Fruit fly (Drosophila melanogaster) whole organism, wandering third instar larva: Measurements from ENCODE around the gene bgm.

Experiments used
- Abd-B ChIP-seq: fragments of >200 bp; optimal IDR thresholded peaks from 2 replicates; lab custom pipeline; 2017; ENCODE audit warnings: missing biosample characterization, missing genetic modification characterization
- CG32264 ChIP-seq: fragments of 200-800 bp; sonication (Bioruptor generic); optimal IDR thresholded peaks from 2 replicates; lab custom pipeline; 2016; ENCODE audit warnings: missing biosample characterization, missing genetic modification characterization
- CG9705 ChIP-seq: fragments of 200-800 bp; sonication (Bioruptor generic); optimal IDR thresholded peaks from 2 replicates; lab custom pipeline; 2018; ENCODE audit warnings: missing biosample characterization, mild to moderate bottlenecking, missing genetic modification characterization
- CrebA ChIP-seq: fragments of 200-800 bp; sonication (Bioruptor generic); optimal IDR thresholded peaks from 2 replicates; lab custom pipeline; 2016; ENCODE audit warnings: missing biosample characterization, mild to moderate bottlenecking, missing genetic modification characterization, borderline replicate concordance
- Dfd ChIP-seq: fragments of >200 bp; optimal IDR thresholded peaks from 2 replicates; lab custom pipeline; 2017; ENCODE audit warnings: missing biosample characterization, missing genetic modification characterization
- GATAd ChIP-seq: sonication (Bioruptor generic); optimal IDR thresholded peaks from 2 replicates; lab custom pipeline; 2016; ENCODE audit warnings: missing biosample characterization, missing genetic modification characterization
- HLH106 ChIP-seq: fragments of 200-800 bp; optimal IDR thresholded peaks from 3 replicates; lab custom pipeline; 2019; ENCODE audit warnings: missing biosample characterization, mild to moderate bottlenecking, missing genetic modification characterization, moderate library complexity
- Hnf4 ChIP-seq: fragments of 200-800 bp; sonication (Bioruptor generic); optimal IDR thresholded peaks from 2 replicates; lab custom pipeline; 2016; ENCODE audit warnings: missing biosample characterization, mild to moderate bottlenecking, missing genetic modification characterization
- Jra ChIP-seq: sonication (Bioruptor generic); optimal IDR thresholded peaks from 2 replicates; lab custom pipeline; 2016; ENCODE audit warnings: missing biosample characterization, missing genetic modification characterization
- Mio ChIP-seq: sonication (Bioruptor generic); optimal IDR thresholded peaks from 2 replicates; lab custom pipeline; 2016; ENCODE audit warnings: missing biosample characterization, missing genetic modification characterization
- Myc ChIP-seq: fragments of >200 bp; optimal IDR thresholded peaks from 2 replicates; lab custom pipeline; 2017
- N ChIP-seq: fragments of >200 bp; optimal IDR thresholded peaks from 2 replicates; lab custom pipeline; 2018; ENCODE audit warnings: missing biosample characterization, missing external identifiers, missing genetic modification characterization
- Rel ChIP-seq, 2 experiments: fragments of 200-800 bp; sonication (Bioruptor generic) in 1 of 2; optimal IDR thresholded peaks; 2 replicates in 1 of 2; 3 replicates in 1 of 2; lab custom pipeline; 2016 to 2019; ENCODE audit warnings: mild to moderate bottlenecking in 2 of 2, missing biosample characterization in 2 of 2, missing genetic modification characterization in 2 of 2, moderate library complexity in 1 of 2
- Vsx2 ChIP-seq: fragments of 200-300, 225-300 bp; sonication (Bioruptor generic); optimal IDR thresholded peaks from 2 replicates; lab custom pipeline; 2018; ENCODE audit warnings: missing biosample characterization, missing genetic modification characterization; ENCODE audit not compliant: partially characterized antibody
- br ChIP-seq: fragments of 200-800 bp; sonication (Bioruptor generic); optimal IDR thresholded peaks from 2 replicates; lab custom pipeline; 2016; ENCODE audit warnings: missing biosample characterization, missing genetic modification characterization
- brk ChIP-seq: fragments of 200-800 bp; sonication (Bioruptor generic); optimal IDR thresholded peaks from 2 replicates; lab custom pipeline; 2016; ENCODE audit warnings: missing biosample characterization, mild to moderate bottlenecking, missing genetic modification characterization
- dmrt93B ChIP-seq: fragments of 200-800 bp; sonication (Bioruptor generic); optimal IDR thresholded peaks from 2 replicates; lab custom pipeline; 2018; ENCODE audit warnings: missing biosample characterization, mild to moderate bottlenecking, missing genetic modification characterization
- ey ChIP-seq: fragments of 200-800 bp; sonication (Bioruptor generic); optimal IDR thresholded peaks from 2 replicates; lab custom pipeline; 2016; ENCODE audit warnings: missing biosample characterization, missing genetic modification characterization
- foxo ChIP-seq, 2 experiments: fragments of 200-800 bp; sonication (Bioruptor generic); optimal IDR thresholded peaks; 2 replicates in 1 of 2; 3 replicates in 1 of 2; lab custom pipeline; 2016 to 2017; ENCODE audit warnings: missing biosample characterization in 2 of 2, missing genetic modification characterization in 2 of 2
- fru ChIP-seq: fragments of 200-800 bp; sonication (Bioruptor generic); optimal IDR thresholded peaks from 3 replicates; lab custom pipeline; 2016; ENCODE audit warnings: missing biosample characterization, mild to moderate bottlenecking, missing genetic modification characterization
- lola ChIP-seq: fragments of >200 bp; optimal IDR thresholded peaks from 2 replicates; lab custom pipeline; 2017; ENCODE audit warnings: missing biosample characterization, missing genetic modification characterization
- pan ChIP-seq: fragments of >200 bp; optimal IDR thresholded peaks from 2 replicates; lab custom pipeline; 2017
- psq ChIP-seq: fragments of 200-800 bp; sonication (Bioruptor generic); optimal IDR thresholded peaks from 3 replicates; lab custom pipeline; 2017; ENCODE audit warnings: missing biosample characterization, mild to moderate bottlenecking, missing genetic modification characterization, moderate library complexity
- rgr ChIP-seq: fragments of 200-800 bp; sonication (Bioruptor generic); optimal IDR thresholded peaks from 3 replicates; lab custom pipeline; 2016; ENCODE audit warnings: missing biosample characterization, mild to moderate bottlenecking, missing genetic modification characterization
- sv ChIP-seq: fragments of 200-800 bp; sonication (Bioruptor generic); optimal IDR thresholded peaks from 3 replicates; lab custom pipeline; 2016; ENCODE audit warnings: missing biosample characterization, missing genetic modification characterization
- tai ChIP-seq: sonication (Bioruptor generic); optimal IDR thresholded peaks from 2 replicates; lab custom pipeline; 2016; ENCODE audit warnings: missing biosample characterization, missing genetic modification characterization
- woc ChIP-seq: sonication (Bioruptor generic); optimal IDR thresholded peaks from 2 replicates; lab custom pipeline; 2016; ENCODE audit warnings: missing biosample characterization, mild to moderate bottlenecking, missing genetic modification characterization

Gene bgm

DNA sequence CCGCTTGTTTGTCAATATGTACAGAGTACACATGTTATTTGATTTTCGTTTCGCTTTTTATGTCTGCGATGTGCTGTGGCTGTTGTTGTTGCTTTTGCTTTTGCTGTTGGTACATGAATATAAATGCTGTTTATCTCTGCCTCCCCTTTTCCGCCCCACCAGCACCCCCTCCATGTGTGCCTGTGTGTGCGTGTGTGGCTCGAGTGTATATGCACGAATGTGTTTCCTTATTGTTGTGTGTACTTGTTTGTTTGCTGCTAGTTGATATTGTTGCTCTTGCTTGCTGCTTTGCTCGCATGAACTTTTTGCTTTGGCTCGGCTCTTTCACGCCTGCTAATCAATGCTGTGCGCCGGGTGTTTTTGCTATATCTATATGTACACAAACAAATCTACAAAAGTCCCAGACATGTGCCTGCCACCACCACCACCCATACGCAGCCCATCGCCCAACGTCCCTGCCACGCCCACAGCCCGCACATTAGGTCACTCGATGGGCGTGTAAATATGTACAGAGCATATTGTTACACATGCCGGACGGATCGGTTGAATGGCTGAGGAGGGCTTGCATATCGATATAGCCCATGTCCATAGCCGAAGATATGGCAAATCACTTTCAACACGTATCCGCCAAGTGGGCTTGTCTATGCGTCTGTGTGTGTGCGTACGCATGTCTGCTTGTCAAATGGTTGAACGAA is 11.4 kb downstream of the bgm start (continued):
- TF ChIP-seq N (no peak), woc (GFP tag; lab: Kevin White, UChicago) (no peak), GATAd (GFP tag; lab: Kevin White, UChicago) (peak; percentile 85), Jra (GFP tag; lab: Kevin White, UChicago) (peak; percentile 95), sv (GFP tag; lab: Kevin White, UChicago) (peak; percentile 99), brk (peak; percentile 79), CG32264 (GFP tag; lab: Kevin White, UChicago) (peak; percentile 82), Hnf4 (GFP tag; lab: Kevin White, UChicago) (peak; percentile 96), Myc (lab: Kevin White, UChicago) (no peak), pan (lab: Kevin White, UChicago) (no peak), Rel (GFP tag; optimal IDR thresholded peaks at IDR 0.05; lab: Kevin White, UChicago) (peak; percentile 47), Rel (tag; optimal IDR thresholded peaks at IDR 0.05; lab: Kevin White, UChicago) (peak; percentile 75), tai (GFP tag; lab: Kevin White, UChicago) (peak; percentile 96), CG9705 (GFP tag; lab: Kevin White, UChicago) (peak; percentile 94), Dfd (GFP tag; lab: Kevin White, UChicago) (no peak)

dm6 chr2L:14024746-14025105 is 11.9 kb downstream of the bgm start:
- no peak for TF ChIP-seq lola (GFP tag; lab: Kevin White, UChicago)

dm6 chr2L:14025485-14025933 is 12.7 kb downstream of the bgm start:
- TF ChIP-seq Vsx2 = peak; percentile 38
- TF ChIP-seq Abd-B = no peak
- no peak for TF ChIP-seq N

DNA sequence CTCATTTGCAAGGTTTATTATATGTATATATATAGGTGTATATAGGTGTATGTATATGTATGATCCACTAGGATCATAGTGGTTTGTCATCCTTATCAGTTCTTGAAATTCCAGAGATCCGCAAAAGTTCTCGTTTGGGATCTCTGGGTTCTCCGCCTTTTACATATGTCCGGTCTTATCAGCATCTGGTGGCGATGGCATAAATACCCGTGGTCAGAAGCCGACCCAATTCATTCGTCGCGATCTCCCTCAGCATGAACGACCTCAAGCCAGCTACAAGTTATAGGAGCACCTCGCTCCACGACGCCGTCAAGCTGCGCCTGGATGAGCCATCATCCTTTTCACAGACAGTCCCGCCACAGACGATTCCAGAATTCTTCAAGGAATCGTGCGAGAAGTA is 14.0 kb downstream of the bgm start, which contains the start of gene hll:
Gene hll, plus strand, starts transcription at position 224 of the 400 bp plus-strand sequence.
- TF ChIP-seq rgr (GFP tag; lab: Kevin White, UChicago) (no peak), ey (GFP tag; lab: Kevin White, UChicago) (no peak), tai (GFP tag; lab: Kevin White, UChicago) (no peak), Jra (GFP tag; lab: Kevin White, UChicago) (no peak), Hnf4 (GFP tag; lab: Kevin White, UChicago) (no peak)

- TF ChIP-seq Mio (GFP tag; lab: Kevin White, UChicago) (no peak), Rel (GFP tag; optimal IDR thresholded peaks at IDR 0.05; lab: Kevin White, UChicago) (no peak), Rel (tag; optimal IDR thresholded peaks at IDR 0.05; lab: Kevin White, UChicago) (no peak), pan (lab: Kevin White, UChicago) (no peak), fru (GFP tag; lab: Kevin White, UChicago) (no peak), psq (no peak), foxo (GFP tag; optimal IDR thresholded peaks at IDR 0.05; lab: Kevin White, UChicago) (no peak), dmrt93B (GFP tag; lab: Kevin White, UChicago) (no peak), HLH106 (tag; lab: Kevin White, UChicago) (no peak)
- TF ChIP-seq, all 38 proteins: peak for 0
Observed at dm6 chr2L:14029235-14029634, 16.4 kb downstream of the bgm start.

DNA sequence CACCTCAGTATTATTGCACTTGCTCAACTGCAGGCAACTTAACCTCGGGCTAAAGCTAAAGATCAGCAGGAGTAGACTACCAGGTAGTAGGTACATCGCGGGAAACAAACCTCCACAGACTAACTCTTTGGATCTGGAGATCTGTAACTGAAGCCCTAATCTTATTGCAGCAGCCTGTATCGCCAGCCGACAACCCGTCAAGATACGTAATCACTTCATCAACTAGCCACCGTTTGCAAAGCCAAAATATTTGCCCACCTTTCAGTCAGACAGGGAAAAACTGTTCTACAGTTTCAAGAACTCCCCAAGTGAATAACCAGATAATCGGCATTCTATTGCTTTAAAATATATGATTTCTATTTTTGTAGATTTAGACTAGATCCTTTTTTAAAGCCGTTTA is 18.6 kb downstream of the bgm start, which contains the start of gene CG18095:
Gene CG18095, minus strand, starts transcription at position 101 of the 400 bp plus-strand sequence.
- no peak for TF ChIP-seq psq
- no peak for TF ChIP-seq CrebA (GFP tag; lab: Kevin White, UChicago)

- TF ChIP-seq Dfd (GFP tag; lab: Kevin White, UChicago) (no peak), GATAd (GFP tag; lab: Kevin White, UChicago) (no peak), dmrt93B (GFP tag; lab: Kevin White, UChicago) (no peak), Mio (GFP tag; lab: Kevin White, UChicago) (no peak), br (GFP tag; lab: Kevin White, UChicago) (no peak)
Observed at dm6 chr2L:14038718-14039117, 25.9 kb downstream of the bgm start.
